Fruit fly (Drosophila melanogaster): Measurements from ENCODE around the gene Acsx2.

The Acsx2 gene

DNA sequence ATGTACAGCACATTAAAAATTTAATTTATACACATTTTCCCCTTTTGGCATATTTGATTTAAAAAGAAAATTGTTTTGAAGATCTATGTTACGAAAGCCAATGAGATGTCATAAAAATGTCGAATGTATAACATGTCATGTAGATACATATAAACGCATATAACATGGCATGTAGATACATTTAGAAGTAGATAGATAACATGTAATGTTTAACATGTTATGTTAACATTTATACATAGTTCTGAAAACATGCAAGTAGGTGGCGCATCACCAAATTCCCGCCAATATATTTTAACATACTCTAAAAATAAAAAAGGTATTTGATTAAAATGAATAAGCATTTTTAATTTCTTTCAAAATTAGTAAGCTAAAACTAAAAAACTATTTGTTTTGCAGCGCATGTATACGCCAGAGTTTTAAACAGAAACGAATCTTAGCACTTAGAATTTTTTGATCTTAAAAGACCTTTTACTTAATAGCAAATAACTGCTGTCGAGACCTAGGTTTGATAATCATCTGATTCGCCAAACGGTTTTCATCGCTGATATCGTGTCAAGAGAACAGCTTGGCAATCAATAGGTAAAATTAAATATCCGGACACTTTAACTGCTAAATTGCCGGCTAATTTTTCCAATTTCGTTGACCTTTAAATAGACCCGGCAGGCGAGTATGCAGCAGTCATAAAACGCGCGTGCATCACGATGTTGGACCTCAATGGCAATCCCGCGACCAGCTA lies at the start of gene Acsx2:
Acsx2 (plus strand) TSS at position 686 of the 736 bp plus-strand sequence.
- TF ChIP-seq HLH106 (tag; optimal IDR thresholded peaks at IDR 0.05) (no peak), fru (GFP tag; optimal IDR thresholded peaks at IDR 0.05) (no peak), Jra (GFP tag; optimal IDR thresholded peaks at IDR 0.05) (no peak), jim (GFP tag; optimal IDR thresholded peaks at IDR 0.05) (no peak), OdsH (GFP tag; optimal IDR thresholded peaks at IDR 0.05) (no peak), Dfd (GFP tag; optimal IDR thresholded peaks at IDR 0.05) (no peak), br (GFP tag; optimal IDR thresholded peaks at IDR 0.05) (no peak), sage (GFP tag; optimal IDR thresholded peaks at IDR 0.05) (no peak), psq (GFP tag; optimal IDR thresholded peaks at IDR 0.05) (no peak), dsf (GFP tag; optimal IDR thresholded peaks at IDR 0.05; ENCODE audit: borderline replicate concordance) (no peak), tai (GFP tag; optimal IDR thresholded peaks at IDR 0.05) (no peak), CG9705 (GFP tag; optimal IDR thresholded peaks at IDR 0.05) (no peak), dmrt93B (GFP tag; optimal IDR thresholded peaks at IDR 0.05) (no peak), Myc (optimal IDR thresholded peaks at IDR 0.05) (no peak), Sp1 (GFP tag; optimal IDR thresholded peaks at IDR 0.05) (no peak), woc (GFP tag; optimal IDR thresholded peaks at IDR 0.05) (no peak), dl (GFP tag; optimal IDR thresholded peaks at IDR 0.05; ENCODE audit: insufficient read depth in 1 of 2, partially characterized antibody in 2 of 2) (no peak)

DNA sequence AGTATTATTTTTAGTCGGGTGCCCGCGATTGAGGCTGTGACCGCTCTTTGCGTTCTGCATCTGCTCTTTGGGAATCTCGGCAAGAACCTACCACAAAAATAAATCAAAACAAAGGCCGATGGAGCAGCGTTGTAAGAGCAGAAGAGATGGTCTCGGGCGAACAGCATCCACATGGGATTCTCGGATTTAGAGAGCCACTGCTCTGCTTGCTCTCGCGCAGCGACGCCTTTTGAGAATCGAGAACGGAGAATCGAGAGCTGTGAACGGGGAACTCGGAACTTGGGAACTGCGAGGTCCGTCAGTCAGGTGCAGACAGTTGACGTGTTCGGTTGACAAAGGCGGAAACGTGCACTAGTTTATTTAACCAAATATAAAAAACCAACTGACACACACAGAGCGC lies 48.1 kb upstream of the Acsx2 start, which contains the start of gene GluClalpha:
GluClalpha (plus strand) TSS at position 301 of the 400 bp plus-strand sequence.
- TF ChIP-seq Hr83 (GFP tag; optimal IDR thresholded peaks at IDR 0.05; ENCODE audit: poor library complexity, severe bottlenecking) = no peak
- peak in 1 of 2 experiments; percentile 19 for TF ChIP-seq dl (GFP tag; optimal IDR thresholded peaks at IDR 0.05; ENCODE audit: insufficient read depth in 1 of 2, partially characterized antibody in 2 of 2)

DNA sequence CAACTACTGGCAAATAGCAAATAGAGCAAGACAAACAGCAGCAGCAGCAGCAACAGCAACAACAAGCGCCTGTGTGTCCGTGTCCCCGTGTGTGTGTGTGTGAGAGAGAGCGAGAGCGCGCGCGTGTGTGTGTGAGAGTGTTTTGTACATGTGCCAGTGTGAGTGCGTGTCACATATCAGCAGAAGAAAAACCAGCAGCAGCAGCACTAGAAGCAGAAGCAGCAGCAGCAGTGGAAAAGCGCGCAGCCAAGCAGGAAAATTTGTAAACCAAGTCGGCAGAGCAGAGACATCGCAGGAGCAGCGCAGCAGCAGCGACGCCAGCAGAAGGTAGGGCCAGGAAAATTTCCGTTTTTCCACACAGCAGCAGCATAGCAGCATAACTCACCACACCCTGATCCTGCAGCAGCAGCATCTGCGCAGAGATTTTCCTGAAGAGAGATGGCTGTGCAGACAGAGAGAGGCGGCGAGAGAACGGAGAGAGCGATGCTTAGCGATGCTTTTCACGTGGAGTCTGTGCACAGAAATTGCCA lies 47.5 kb upstream of the Acsx2 start:
- TF ChIP-seq Dfd (GFP tag; optimal IDR thresholded peaks at IDR 0.05) (peak; percentile 90), woc (GFP tag; optimal IDR thresholded peaks at IDR 0.05) (no peak)

DNA sequence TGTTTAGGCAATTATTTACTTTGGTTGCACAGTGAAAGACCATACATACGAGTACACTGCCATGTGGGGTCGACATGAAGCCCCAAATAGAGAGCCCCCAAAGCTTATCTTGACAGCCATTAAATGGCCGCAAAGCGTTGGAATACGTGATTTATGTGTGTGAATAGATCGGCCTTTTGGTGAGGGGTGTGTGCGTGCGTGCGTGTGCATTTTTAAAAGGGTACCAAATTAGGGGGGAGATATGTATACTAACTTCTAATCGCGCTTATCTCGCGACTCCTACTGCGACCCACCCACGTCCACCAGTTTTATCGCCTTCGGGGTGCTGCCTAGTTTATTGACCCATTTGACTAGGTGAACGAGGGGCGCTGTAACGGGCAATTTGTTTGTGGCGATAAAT lies 35.7 kb upstream of the Acsx2 start:
- no peak for TF ChIP-seq Dfd (GFP tag; optimal IDR thresholded peaks at IDR 0.05)
- no peak for TF ChIP-seq foxo (GFP tag; optimal IDR thresholded peaks at IDR 0.05)
- no peak for TF ChIP-seq Mio (GFP tag; optimal IDR thresholded peaks at IDR 0.05)
- TF ChIP-seq jim (GFP tag; optimal IDR thresholded peaks at IDR 0.05) = no peak
- no peak for TF ChIP-seq sage (GFP tag; optimal IDR thresholded peaks at IDR 0.05)
- TF ChIP-seq dmrt93B (GFP tag; optimal IDR thresholded peaks at IDR 0.05) = no peak
- no peak for TF ChIP-seq tai (GFP tag; optimal IDR thresholded peaks at IDR 0.05)
- no peak for TF ChIP-seq rgr (GFP tag; optimal IDR thresholded peaks at IDR 0.05)
- TF ChIP-seq Sp1 (GFP tag; optimal IDR thresholded peaks at IDR 0.05) = no peak
- no peak for TF ChIP-seq Hr78 (GFP tag; optimal IDR thresholded peaks at IDR 0.05)
- TF ChIP-seq fru (GFP tag; optimal IDR thresholded peaks at IDR 0.05) = no peak
- TF ChIP-seq GATAd (GFP tag; optimal IDR thresholded peaks at IDR 0.05) = no peak
- TF ChIP-seq CG32264 (GFP tag; optimal IDR thresholded peaks at IDR 0.05) = no peak
- TF ChIP-seq Dif (GFP tag; optimal IDR thresholded peaks at IDR 0.05; ENCODE audit: partially characterized antibody) = no peak

DNA sequence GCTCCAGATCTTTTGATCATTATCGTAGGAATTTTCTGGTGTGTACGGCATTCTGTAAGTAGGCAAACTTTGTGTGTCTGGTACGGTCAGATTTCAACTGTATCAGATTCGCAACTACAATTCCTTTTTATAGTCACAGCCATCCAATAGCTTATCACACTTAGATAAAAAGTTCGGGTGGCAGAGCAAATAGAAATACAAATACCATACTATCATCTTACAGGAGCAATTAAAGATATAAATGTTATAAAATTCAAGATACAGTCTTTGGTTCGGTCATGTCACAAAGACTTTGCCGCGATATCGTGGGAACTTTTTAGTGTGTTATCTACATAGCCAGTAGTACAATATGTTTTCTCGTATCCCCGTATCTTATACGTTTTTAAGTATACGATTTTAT lies 5.4 kb upstream of the Acsx2 start, which contains the start of gene Acsx1L:
Acsx1L (minus strand) TSS at position 101 of the 400 bp plus-strand sequence.
- TF ChIP-seq tai (GFP tag; optimal IDR thresholded peaks at IDR 0.05) (no peak), HLH106 (tag; optimal IDR thresholded peaks at IDR 0.05) (no peak), Myc (optimal IDR thresholded peaks at IDR 0.05) (no peak), Sp1 (GFP tag; optimal IDR thresholded peaks at IDR 0.05) (no peak), sage (GFP tag; optimal IDR thresholded peaks at IDR 0.05) (no peak), dsf (GFP tag; optimal IDR thresholded peaks at IDR 0.05; ENCODE audit: borderline replicate concordance) (no peak), Hr83 (GFP tag; optimal IDR thresholded peaks at IDR 0.05; ENCODE audit: poor library complexity, severe bottlenecking) (no peak), CG32264 (GFP tag; optimal IDR thresholded peaks at IDR 0.05) (no peak), OdsH (GFP tag; optimal IDR thresholded peaks at IDR 0.05) (no peak), psq (GFP tag; optimal IDR thresholded peaks at IDR 0.05) (no peak), Abd-B (GFP tag; optimal IDR thresholded peaks at IDR 0.05) (no peak), foxo (GFP tag; optimal IDR thresholded peaks at IDR 0.05) (no peak), Dfd (GFP tag; optimal IDR thresholded peaks at IDR 0.05) (no peak), N (GFP tag; optimal IDR thresholded peaks at IDR 0.05) (no peak), CG9705 (GFP tag; optimal IDR thresholded peaks at IDR 0.05) (no peak), Hr78 (GFP tag; optimal IDR thresholded peaks at IDR 0.05) (no peak), ey (GFP tag; optimal IDR thresholded peaks at IDR 0.05) (no peak), GATAd (GFP tag; optimal IDR thresholded peaks at IDR 0.05) (no peak), brk (GFP tag; optimal IDR thresholded peaks at IDR 0.05) (no peak), pan (optimal IDR thresholded peaks at IDR 0.05) (no peak)

Data from whole organism, wandering third instar larva.